Worm (Caenorhabditis elegans) whole organism, young adult: ENCODE measurements around the gene Y73F8A.13.
"Not testable (repeated sequence)": the region's sequence is repeated elsewhere in the genome, so short reads cannot be mapped to it uniquely, and the experiment has no call there.

Experiments
- F33H1.4 ChIP-seq: fragments of 200-800 bp; sonication (Bioruptor generic); IDR thresholded peaks from 2 replicates; pipeline ENCODE4 v1.3.6; 2022; ENCODE audit warnings: missing genetic modification reagents, missing genetic modification characterization, missing compliant biosample characterization
- F55B11.4 ChIP-seq: sonication (generic microtip); optimal IDR thresholded peaks from 2 replicates; lab custom pipeline; 2016; ENCODE audit warnings: missing compliant biosample characterization, missing genetic modification characterization, borderline replicate concordance; ENCODE audit not compliant: insufficient read depth
- attf-6 ChIP-seq: fragments of 200-800 bp; sonication (Bioruptor generic); IDR thresholded peaks from 2 replicates; pipeline ENCODE4 v1.3.6; 2022; ENCODE audit warnings: missing genetic modification reagents, missing genetic modification characterization, missing compliant biosample characterization
- bed-2 ChIP-seq: fragments of 200-800 bp; sonication (Bioruptor generic); IDR thresholded peaks from 2 replicates; pipeline ENCODE4 v1.3.6; 2022; ENCODE audit warnings: missing genetic modification reagents, missing genetic modification characterization, missing compliant biosample characterization
- dpl-1 ChIP-seq: fragments of 150-350 bp; optimal IDR thresholded peaks from 2 replicates; lab custom pipeline; 2014; ENCODE audit warnings: missing biosample characterization, missing genetic modification reagents, missing genetic modification characterization
- hlh-12 ChIP-seq: sonication (generic microtip); optimal IDR thresholded peaks from 2 replicates; lab custom pipeline; 2016; ENCODE audit warnings: missing genetic modification characterization, missing compliant biosample characterization
- hrde-1 ChIP-seq: sonication (generic microtip); optimal IDR thresholded peaks from 2 replicates; lab custom pipeline; 2016; ENCODE audit warnings: missing genetic modification characterization, mild to moderate bottlenecking, missing compliant biosample characterization, moderate library complexity, missing genotype, missing genetic modification reagents, borderline replicate concordance
- lin-54 ChIP-seq: fragments of 200-800 bp; sonication (Bioruptor generic); optimal IDR thresholded peaks from 2 replicates; lab custom pipeline; 2018; ENCODE audit warnings: mild to moderate bottlenecking, missing genetic modification characterization, missing compliant biosample characterization
- pha-4 ChIP-seq: fragments of 150-350 bp; sonication (generic microtip); optimal IDR thresholded peaks from 2 replicates; lab custom pipeline; 2014; ENCODE audit warnings: missing biosample characterization, missing genetic modification reagents, missing genetic modification characterization

DNA sequence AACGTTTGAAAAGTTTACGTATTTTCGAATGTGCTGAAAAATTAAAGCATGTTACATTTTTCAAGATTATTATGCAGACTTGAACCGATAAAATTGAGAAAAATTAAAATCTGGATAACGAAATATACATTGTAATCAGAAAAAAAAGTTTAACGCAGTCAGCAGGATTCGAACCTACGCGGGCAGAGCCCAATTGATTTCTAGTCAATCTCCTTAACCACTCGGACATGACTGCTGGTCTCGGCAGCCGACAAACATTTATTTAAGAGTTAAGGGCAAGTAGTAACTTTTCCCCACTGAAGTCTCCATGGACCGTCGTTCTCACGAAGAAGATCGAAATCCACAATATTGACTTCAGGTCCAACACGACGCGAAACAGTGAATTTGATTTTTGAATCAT lies 1.1 kb upstream of the Y73F8A.13 start:
- not testable (repeated sequence) for TF ChIP-seq lin-54 (GFP tag; lab: Kevin White, UChicago); F55B11.4 (tag; lab: Kevin White, UChicago); F33H1.4 (GFP tag; lab: Robert Waterston, UW); hlh-12 (tag; lab: Kevin White, UChicago); hrde-1; dpl-1 (GFP tag; lab: Kevin White, UChicago); pha-4 (tag; lab: Kevin White, UChicago); bed-2 (GFP tag; lab: Robert Waterston, UW)
- peak; percentile 97 for TF ChIP-seq attf-6 (GFP tag; lab: Robert Waterston, UW)
